Worm (Caenorhabditis elegans) whole organism, young adult: ENCODE data around the gene C53B7.3.
"Not testable (repeated sequence)": the region's sequence is repeated elsewhere in the genome, so short reads cannot be mapped to it uniquely, and the experiment has no call there.

ENCODE experiments used
- B0035.1 ChIP-seq: sonication (generic microtip); optimal IDR thresholded peaks from 2 replicates; lab custom pipeline; 2016; ENCODE audit warnings: missing genetic modification characterization, mild to moderate bottlenecking, missing compliant biosample characterization, missing genotype, missing genetic modification reagents
- B0261.1 ChIP-seq: sonication (generic microtip); optimal IDR thresholded peaks from 2 replicates; lab custom pipeline; 2016; ENCODE audit warnings: mild to moderate bottlenecking, missing genetic modification characterization, moderate library complexity, missing compliant biosample characterization
- B0336.3 ChIP-seq: fragments of 200-800 bp; sonication (Bioruptor generic); IDR thresholded peaks from 2 replicates; pipeline ENCODE4 v1.3.6; 2022; ENCODE audit warnings: missing genetic modification characterization, missing compliant biosample characterization
- C17E4.6 ChIP-seq: fragments of 200-800 bp; sonication (Bioruptor generic); IDR thresholded peaks from 2 replicates; pipeline ENCODE4 v1.3.6; 2022; ENCODE audit warnings: missing genetic modification reagents, missing genetic modification characterization, missing compliant biosample characterization
- F22D6.2 ChIP-seq: sonication (generic microtip); optimal IDR thresholded peaks from 2 replicates; lab custom pipeline; 2016; ENCODE audit warnings: mild to moderate bottlenecking, missing genetic modification characterization, missing compliant biosample characterization
- F37B4.10 ChIP-seq: fragments of 200-800 bp; sonication (Bioruptor generic); IDR thresholded peaks from 2 replicates; pipeline ENCODE4 v1.3.6; 2022; ENCODE audit warnings: missing genetic modification characterization, missing compliant biosample characterization
- F55B11.4 ChIP-seq: sonication (generic microtip); optimal IDR thresholded peaks from 2 replicates; lab custom pipeline; 2016; ENCODE audit warnings: missing compliant biosample characterization, missing genetic modification characterization, borderline replicate concordance; ENCODE audit not compliant: insufficient read depth
- Y53F4B.3 ChIP-seq: fragments of 200-800 bp; sonication (Bioruptor generic); IDR thresholded peaks from 2 replicates; pipeline ENCODE4 v1.3.6; 2022; ENCODE audit warnings: missing genetic modification reagents, missing genetic modification characterization, missing compliant biosample characterization
- Y95B8A.8 ChIP-seq: fragments of 200-800 bp; sonication (Bioruptor generic); IDR thresholded peaks from 2 replicates; pipeline ENCODE4 v1.3.6; 2022; ENCODE audit warnings: missing genetic modification reagents, missing genetic modification characterization, missing compliant biosample characterization
- ZK185.1 ChIP-seq: sonication (generic microtip); optimal IDR thresholded peaks from 2 replicates; lab custom pipeline; 2016; ENCODE audit warnings: mild to moderate bottlenecking, missing genetic modification characterization, missing compliant biosample characterization; ENCODE audit not compliant: poor library complexity, severe bottlenecking
- aptf-2 ChIP-seq: fragments of 200-800 bp; sonication (Bioruptor generic); conservative IDR thresholded peaks from 2 replicates; pipeline ENCODE4 v1.3.6; 2022; ENCODE audit warnings: missing genetic modification reagents, missing genetic modification characterization, missing compliant biosample characterization
- aptf-3 ChIP-seq: fragments of 200-800 bp; sonication (Bioruptor generic); IDR thresholded peaks from 2 replicates; pipeline ENCODE4 v1.3.6; 2022; ENCODE audit warnings: missing genetic modification characterization, missing compliant biosample characterization
- atf-7 ChIP-seq: sonication (generic microtip); optimal IDR thresholded peaks from 2 replicates; lab custom pipeline; 2017; ENCODE audit warnings: mild to moderate bottlenecking, missing genetic modification characterization, missing compliant biosample characterization
- athp-1 ChIP-seq: sonication (generic microtip); optimal IDR thresholded peaks from 2 replicates; lab custom pipeline; 2017; ENCODE audit warnings: mild to moderate bottlenecking, missing genetic modification characterization, missing compliant biosample characterization
- cebp-2 ChIP-seq: fragments of 200-800 bp; sonication (Bioruptor generic); IDR thresholded peaks from 2 replicates; pipeline ENCODE4 v1.3.6; 2022; ENCODE audit warnings: missing genetic modification characterization, missing compliant biosample characterization
- ceh-79 ChIP-seq: sonication (generic microtip); optimal IDR thresholded peaks from 2 replicates; lab custom pipeline; 2017; ENCODE audit warnings: mild to moderate bottlenecking, missing genetic modification characterization, missing compliant biosample characterization
- die-1 ChIP-seq: sonication (generic microtip); optimal IDR thresholded peaks from 2 replicates; lab custom pipeline; 2016; ENCODE audit warnings: missing genotype, mild to moderate bottlenecking, missing genetic modification characterization, missing compliant biosample characterization
- efl-1 ChIP-seq: fragments of 150-350 bp; optimal IDR thresholded peaks from 2 replicates; lab custom pipeline; 2014; ENCODE audit warnings: missing biosample characterization, missing genetic modification reagents, missing genetic modification characterization
- egrh-3 ChIP-seq: fragments of 200-800 bp; sonication (Bioruptor generic); IDR thresholded peaks from 2 replicates; pipeline ENCODE4 v1.3.6; 2022; ENCODE audit warnings: missing genetic modification reagents, missing genetic modification characterization, missing compliant biosample characterization
- ekl-4 ChIP-seq: fragments of 200-800 bp; sonication (Bioruptor generic); IDR thresholded peaks from 2 replicates; pipeline ENCODE4 v1.3.6; 2022; ENCODE audit warnings: missing genetic modification reagents, missing genetic modification characterization, missing compliant biosample characterization
- gei-17 ChIP-seq: fragments of 200-800 bp; sonication (Bioruptor generic); optimal IDR thresholded peaks from 2 replicates; lab custom pipeline; 2018; ENCODE audit warnings: mild to moderate bottlenecking, missing genetic modification characterization, missing compliant biosample characterization
- him-1 ChIP-seq: sonication (generic microtip); optimal IDR thresholded peaks from 2 replicates; lab custom pipeline; 2016; ENCODE audit warnings: missing genotype, missing genetic modification reagents, missing genetic modification characterization, missing compliant biosample characterization
- lin-40 ChIP-seq: sonication (generic microtip); optimal IDR thresholded peaks from 2 replicates; lab custom pipeline; 2016; ENCODE audit warnings: missing genetic modification characterization, mild to moderate bottlenecking, missing compliant biosample characterization, missing genotype, missing genetic modification reagents
- lsy-27 ChIP-seq: sonication (generic microtip); optimal IDR thresholded peaks from 2 replicates; lab custom pipeline; 2017; ENCODE audit warnings: missing genetic modification characterization, mild to moderate bottlenecking, missing compliant biosample characterization, antibody characterized with exemption, missing genotype, borderline replicate concordance; ENCODE audit not compliant: insufficient read depth
- madf-10 ChIP-seq: sonication (generic microtip); optimal IDR thresholded peaks from 2 replicates; lab custom pipeline; 2016; ENCODE audit warnings: mild to moderate bottlenecking, missing genetic modification characterization, missing compliant biosample characterization
- madf-3 ChIP-seq: fragments of 200-800 bp; sonication (Bioruptor generic); IDR thresholded peaks from 2 replicates; pipeline ENCODE4 v1.3.6; 2022; ENCODE audit warnings: missing genetic modification reagents, missing genetic modification characterization, missing compliant biosample characterization
- nfyb-1 ChIP-seq: fragments of 200-800 bp; sonication (Bioruptor generic); IDR thresholded peaks from 2 replicates; pipeline ENCODE4 v1.3.6; 2022; ENCODE audit warnings: missing genetic modification reagents, missing genetic modification characterization, missing compliant biosample characterization
- nhr-120 ChIP-seq: fragments of 200-800 bp; sonication (Bioruptor generic); IDR thresholded peaks from 2 replicates; pipeline ENCODE4 v1.3.6; 2022; ENCODE audit warnings: missing genetic modification characterization, missing compliant biosample characterization
- pha-4 ChIP-seq: fragments of 150-350 bp; sonication (generic microtip); optimal IDR thresholded peaks from 2 replicates; lab custom pipeline; 2014; ENCODE audit warnings: missing biosample characterization, missing genetic modification reagents, missing genetic modification characterization
- snpc-1.1 ChIP-seq: sonication (generic microtip); optimal IDR thresholded peaks from 2 replicates; lab custom pipeline; 2017; ENCODE audit warnings: missing genetic modification characterization, mild to moderate bottlenecking, missing compliant biosample characterization, antibody characterized with exemption, moderate library complexity, missing genotype, missing genetic modification reagents; ENCODE audit not compliant: insufficient read depth
- tbx-9 ChIP-seq: sonication (generic microtip); optimal IDR thresholded peaks from 2 replicates; lab custom pipeline; 2016; ENCODE audit warnings: borderline replicate concordance, missing genetic modification characterization, inconsistent platforms, missing compliant biosample characterization
- unc-62 ChIP-seq: fragments of 150-350 bp; optimal IDR thresholded peaks from 2 replicates; lab custom pipeline; 2014; ENCODE audit warnings: missing biosample characterization, missing genetic modification reagents, missing genetic modification characterization
- zfh-2 ChIP-seq: fragments of 200-800 bp; sonication (Bioruptor generic); conservative IDR thresholded peaks from 2 replicates; pipeline ENCODE4 v1.3.6; 2022; ENCODE audit warnings: missing genetic modification reagents, missing genetic modification characterization, missing compliant biosample characterization
- ztf-18 ChIP-seq: sonication (generic microtip); optimal IDR thresholded peaks from 2 replicates; lab custom pipeline; 2016; ENCODE audit warnings: missing genotype, mild to moderate bottlenecking, missing genetic modification characterization, missing compliant biosample characterization
- ztf-26 ChIP-seq: sonication (generic microtip); optimal IDR thresholded peaks from 2 replicates; lab custom pipeline; 2017; ENCODE audit warnings: missing genetic modification characterization, missing compliant biosample characterization
- ztf-3 ChIP-seq: fragments of 200-800 bp; sonication (Bioruptor generic); optimal IDR thresholded peaks from 2 replicates; lab custom pipeline; 2018; ENCODE audit warnings: mild to moderate bottlenecking, missing genetic modification characterization, missing compliant biosample characterization
- ztf-6 ChIP-seq: fragments of 200-800 bp; sonication (Bioruptor generic); IDR thresholded peaks from 2 replicates; pipeline ENCODE4 v1.3.6; 2022; ENCODE audit warnings: missing genetic modification reagents, missing genetic modification characterization, missing compliant biosample characterization

The C53B7.3 gene

ce11 chrX:6868669-6869068, 24.1 kb downstream of the C53B7.3 start, which contains the start of gene C53B7.6:
Gene C53B7.6, minus strand, starts transcription at chrX:6868769.
- not testable (repeated sequence) for TF ChIP-seq lin-40; him-1 (tag; lab: Kevin White, UChicago); ztf-3 (GFP tag; lab: Kevin White, UChicago)

ce11 chrX:6874723-6875122, 30.2 kb downstream of the C53B7.3 start, which contains the start of gene F41C6.4:
Gene F41C6.4, minus strand, starts transcription at chrX:6874823.
- TF ChIP-seq ZK185.1 (no peak), Y95B8A.8 (GFP tag; lab: Robert Waterston, UW) (no peak), ztf-18 (tag; lab: Kevin White, UChicago) (no peak), unc-62 (GFP tag; lab: Kevin White, UChicago) (no peak), cebp-2 (no peak), snpc-1.1 (tag; lab: Kevin White, UChicago) (no peak), atf-7 (tag; lab: Kevin White, UChicago) (no peak), Y53F4B.3 (no peak), aptf-3 (GFP tag; lab: Robert Waterston, UW) (no peak), F55B11.4 (tag; lab: Kevin White, UChicago) (no peak), ekl-4 (GFP tag; lab: Robert Waterston, UW) (no peak), B0261.1 (tag; lab: Kevin White, UChicago) (no peak), die-1 (tag; lab: Kevin White, UChicago) (no peak)

- TF ChIP-seq zfh-2, result peak; percentile 63
- peak; percentile 24; the same call in 1 of the 2 replicates for TF ChIP-seq egrh-3 (GFP tag; lab: Robert Waterston, UW)
- TF ChIP-seq nfyb-1 (GFP tag; lab: Robert Waterston, UW), result 0 out of 2 replicates have a peak, but pooled peaks have one; percentile 31
- no peak for TF ChIP-seq athp-1 (tag; lab: Kevin White, UChicago)
- no peak for TF ChIP-seq ztf-6 (GFP tag; lab: Robert Waterston, UW)
These were observed 30.7 kb downstream of the C53B7.3 start for ce11 chrX:6875273-6875672.

ce11 chrX:6877436-6877835, 32.9 kb downstream of the C53B7.3 start, which contains the start of gene col-173:
Gene col-173, minus strand, starts transcription at chrX:6877536.
- TF ChIP-seq nhr-120 (no peak), B0035.1 (tag; lab: Kevin White, UChicago) (no peak), ztf-26 (tag; lab: Kevin White, UChicago) (no peak), ekl-4 (GFP tag; lab: Robert Waterston, UW) (no peak), gei-17 (no peak), die-1 (tag; lab: Kevin White, UChicago) (no peak), B0336.3 (GFP tag; lab: Robert Waterston, UW) (no peak), aptf-2 (no peak), tbx-9 (no peak), ceh-79 (tag; lab: Kevin White, UChicago) (no peak), C17E4.6 (GFP tag; lab: Robert Waterston, UW) (no peak), madf-10 (tag; lab: Kevin White, UChicago) (no peak), F22D6.2 (tag; lab: Kevin White, UChicago) (no peak), ztf-6 (GFP tag; lab: Robert Waterston, UW) (no peak), efl-1 (GFP tag; lab: Kevin White, UChicago) (no peak), madf-3 (GFP tag; lab: Robert Waterston, UW) (no peak), F37B4.10 (GFP tag; lab: Robert Waterston, UW) (no peak), lsy-27 (tag; lab: Kevin White, UChicago) (no peak), atf-7 (tag; lab: Kevin White, UChicago) (no peak), pha-4 (tag; lab: Kevin White, UChicago) (no peak)
